Worm (Caenorhabditis elegans) whole organism, late embryonic: ENCODE measurements around the gene vps-54.

Source experiments
- C08G9.2 ChIP-seq: sonication (generic microtip); optimal IDR thresholded peaks from 2 replicates; lab custom pipeline; 2016; ENCODE audit warnings: mild to moderate bottlenecking, missing genetic modification characterization, moderate library complexity, missing compliant biosample characterization
- F13H6.1 ChIP-seq: sonication (generic microtip); optimal IDR thresholded peaks from 2 replicates; lab custom pipeline; 2016; ENCODE audit warnings: missing genetic modification characterization, missing compliant biosample characterization
- K02D7.2 ChIP-seq: sonication (generic microtip); optimal IDR thresholded peaks from 2 replicates; lab custom pipeline; 2017; ENCODE audit warnings: mild to moderate bottlenecking, missing genetic modification characterization, missing compliant biosample characterization
- Y22D7AL.16 ChIP-seq: sonication (generic microtip); optimal IDR thresholded peaks from 2 replicates; lab custom pipeline; 2016; ENCODE audit warnings: missing genetic modification characterization, missing compliant biosample characterization
- ama-1 ChIP-seq: fragments of 150-350 bp; optimal IDR thresholded peaks from 2 replicates; lab custom pipeline; 2014
- ceh-14 ChIP-seq: sonication (generic microtip); optimal IDR thresholded peaks from 2 replicates; lab custom pipeline; 2016; ENCODE audit warnings: missing genotype, missing genetic modification characterization, missing compliant biosample characterization
- ceh-19 ChIP-seq: fragments of 200-800 bp; sonication (Bioruptor generic); optimal IDR thresholded peaks from 2 replicates; lab custom pipeline; 2018; ENCODE audit warnings: mild to moderate bottlenecking, missing genetic modification characterization, missing compliant biosample characterization
- ceh-30 ChIP-seq: fragments of 150-350 bp; optimal IDR thresholded peaks from 2 replicates; lab custom pipeline; 2014; ENCODE audit warnings: missing biosample characterization, missing genetic modification characterization
- ceh-31 ChIP-seq: sonication (generic microtip); optimal IDR thresholded peaks from 2 replicates; lab custom pipeline; 2016; ENCODE audit warnings: missing genetic modification characterization, missing compliant biosample characterization
- ceh-34 ChIP-seq: sonication (generic microtip); optimal IDR thresholded peaks from 2 replicates; lab custom pipeline; 2016; ENCODE audit warnings: mild to moderate bottlenecking, missing genetic modification characterization, missing compliant biosample characterization
- ceh-9 ChIP-seq: sonication (generic microtip); optimal IDR thresholded peaks from 2 replicates; lab custom pipeline; 2016; ENCODE audit warnings: mild to moderate bottlenecking, missing genetic modification characterization, inconsistent platforms, missing compliant biosample characterization
- dve-1 ChIP-seq: sonication (generic microtip); optimal IDR thresholded peaks from 2 replicates; lab custom pipeline; 2017; ENCODE audit warnings: antibody characterized with exemption, mild to moderate bottlenecking, missing genetic modification characterization, missing compliant biosample characterization
- elt-4 ChIP-seq: sonication (generic microtip); optimal IDR thresholded peaks from 2 replicates; lab custom pipeline; 2016; ENCODE audit warnings: missing genetic modification characterization, missing compliant biosample characterization
- eyg-1 ChIP-seq: sonication (generic microtip); optimal IDR thresholded peaks from 2 replicates; lab custom pipeline; 2016; ENCODE audit warnings: missing genotype, missing genetic modification characterization, missing compliant biosample characterization
- fkh-10 ChIP-seq: fragments of 150-350 bp; optimal IDR thresholded peaks from 2 replicates; lab custom pipeline; 2014; ENCODE audit warnings: missing biosample characterization, missing genetic modification reagents, missing genetic modification characterization
- hlh-13 ChIP-seq: fragments of 200-800 bp; sonication (Bioruptor generic); optimal IDR thresholded peaks from 2 replicates; lab custom pipeline; 2018; ENCODE audit warnings: mild to moderate bottlenecking, missing genetic modification characterization, missing compliant biosample characterization
- hlh-6 ChIP-seq: sonication (generic microtip); optimal IDR thresholded peaks from 2 replicates; lab custom pipeline; 2016; ENCODE audit warnings: missing genotype, missing genetic modification characterization, missing compliant biosample characterization
- lim-6 ChIP-seq: sonication (generic microtip); optimal IDR thresholded peaks from 2 replicates; lab custom pipeline; 2016; ENCODE audit warnings: missing genetic modification characterization, missing compliant biosample characterization
- lin-11 ChIP-seq: fragments of 200-800 bp; sonication (Bioruptor generic); optimal IDR thresholded peaks from 2 replicates; lab custom pipeline; 2018; ENCODE audit warnings: mild to moderate bottlenecking, missing genetic modification characterization, missing compliant biosample characterization
- mec-3 ChIP-seq: sonication (generic microtip); optimal IDR thresholded peaks from 2 replicates; lab custom pipeline; 2016; ENCODE audit warnings: borderline replicate concordance, missing genetic modification characterization, missing compliant biosample characterization
- nhr-11 ChIP-seq: fragments of 150-350 bp; optimal IDR thresholded peaks from 2 replicates; lab custom pipeline; 2014; ENCODE audit warnings: missing biosample characterization, missing genetic modification characterization
- npax-4 ChIP-seq: sonication (generic microtip); optimal IDR thresholded peaks from 2 replicates; lab custom pipeline; 2016; ENCODE audit warnings: missing genetic modification characterization, missing compliant biosample characterization
- odd-2 ChIP-seq: sonication (generic microtip); optimal IDR thresholded peaks from 2 replicates; lab custom pipeline; 2017; ENCODE audit warnings: antibody characterized with exemption, mild to moderate bottlenecking, missing genetic modification characterization, missing compliant biosample characterization
- pag-3 ChIP-seq: sonication (generic microtip); optimal IDR thresholded peaks from 2 replicates; lab custom pipeline; 2016; ENCODE audit warnings: missing compliant biosample characterization, missing genetic modification characterization, borderline replicate concordance
- pat-9 ChIP-seq: fragments of 200-800 bp; sonication (Bioruptor generic); optimal IDR thresholded peaks from 2 replicates; lab custom pipeline; 2018; ENCODE audit warnings: mild to moderate bottlenecking, missing genetic modification characterization, moderate library complexity, missing compliant biosample characterization
- pha-2 ChIP-seq: sonication (generic microtip); optimal IDR thresholded peaks from 2 replicates; lab custom pipeline; 2017; ENCODE audit warnings: mild to moderate bottlenecking, missing genetic modification characterization, missing compliant biosample characterization
- pha-4 ChIP-seq: fragments of 150-350 bp; optimal IDR thresholded peaks from 2 replicates; lab custom pipeline; 2018; ENCODE audit warnings: missing biosample characterization, missing genetic modification reagents, missing genetic modification characterization
- pros-1 ChIP-seq: fragments of 150-350 bp; optimal IDR thresholded peaks from 2 replicates; lab custom pipeline; 2014; ENCODE audit warnings: missing biosample characterization, missing genetic modification reagents, missing genetic modification characterization
- rnt-1 ChIP-seq: sonication (generic microtip); optimal IDR thresholded peaks from 2 replicates; lab custom pipeline; 2016; ENCODE audit warnings: missing genetic modification characterization, missing compliant biosample characterization
- sox-2 ChIP-seq: fragments of 200-800 bp; sonication (Bioruptor generic); IDR thresholded peaks from 2 replicates; pipeline ENCODE4 v1.3.6; 2022; ENCODE audit warnings: missing genetic modification reagents, missing genetic modification characterization, missing compliant biosample characterization
- syd-9 ChIP-seq: sonication (generic microtip); optimal IDR thresholded peaks from 2 replicates; lab custom pipeline; 2016; ENCODE audit warnings: mild to moderate bottlenecking, missing genetic modification characterization, moderate library complexity, missing compliant biosample characterization
- tbx-2 ChIP-seq: sonication (generic microtip); optimal IDR thresholded peaks from 2 replicates; lab custom pipeline; 2016; ENCODE audit warnings: missing genetic modification characterization, missing compliant biosample characterization
- tbx-7 ChIP-seq: sonication (generic microtip); optimal IDR thresholded peaks from 2 replicates; lab custom pipeline; 2016; ENCODE audit warnings: missing genotype, missing genetic modification characterization, missing compliant biosample characterization
- ttx-3 ChIP-seq: sonication (generic microtip); optimal IDR thresholded peaks from 2 replicates; lab custom pipeline; 2016; ENCODE audit warnings: missing genetic modification reagents, missing genetic modification characterization, missing compliant biosample characterization
- unc-3 ChIP-seq, 2 experiments: fragments of 200-800 bp in 1 of 2; sonication (Bioruptor generic) in 1 of 2; sonication (generic microtip) in 1 of 2; conservative IDR thresholded peaks in 1 of 2; optimal IDR thresholded peaks in 1 of 2; 2 replicates each; pipeline versions ENCODE4 v1.3.6 to Lab custom; 2016 to 2022; ENCODE audit warnings: missing compliant biosample characterization in 2 of 2, missing genetic modification characterization in 2 of 2, missing genetic modification reagents in 1 of 2
- unc-55 ChIP-seq: sonication (generic microtip); optimal IDR thresholded peaks from 2 replicates; lab custom pipeline; 2017; ENCODE audit warnings: missing biosample characterization, missing genetic modification reagents, missing genetic modification characterization
- zip-5 ChIP-seq: sonication (generic microtip); optimal IDR thresholded peaks from 2 replicates; lab custom pipeline; 2016; ENCODE audit warnings: missing genetic modification characterization, missing compliant biosample characterization
- ztf-16 ChIP-seq: sonication (generic microtip); optimal IDR thresholded peaks from 2 replicates; lab custom pipeline; 2017; ENCODE audit warnings: missing genetic modification characterization, missing compliant biosample characterization

vps-54 gene

DNA sequence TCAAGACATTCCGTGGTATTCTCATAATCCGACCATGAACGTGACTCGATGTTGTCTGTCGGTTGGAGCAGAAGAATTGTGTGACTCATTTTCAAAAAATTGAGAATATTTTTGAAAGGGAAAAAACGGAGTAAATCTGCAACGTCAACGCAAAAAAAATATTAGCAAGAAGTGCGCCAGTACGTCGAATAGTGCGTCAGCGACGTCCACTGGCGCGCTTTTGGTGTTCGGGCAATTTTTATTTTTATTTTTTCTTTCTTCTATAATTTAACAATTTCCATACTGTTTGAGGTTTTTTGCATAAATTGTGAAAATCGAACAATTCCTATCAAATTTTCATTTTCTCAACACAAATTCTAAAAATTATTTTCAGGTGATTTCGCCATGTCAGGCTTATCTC, 2.7 kb upstream of the vps-54 start, which contains the start of the genes erh-1 and lpd-9 (continued):
- TF ChIP-seq F13H6.1 (tag; lab: Kevin White, UChicago) (no peak), ceh-9 (tag; lab: Kevin White, UChicago) (no peak), pag-3 (tag; lab: Kevin White, UChicago) (no peak), pat-9 (no peak), pha-2 (tag; lab: Kevin White, UChicago) (no peak), mec-3 (tag; lab: Kevin White, UChicago) (no peak), zip-5 (tag; lab: Kevin White, UChicago) (peak; percentile 8), ceh-34 (tag; lab: Kevin White, UChicago) (no peak), eyg-1 (no peak), ceh-19 (GFP tag; lab: Kevin White, UChicago) (no peak), nhr-11 (tag; lab: Kevin White, UChicago) (no peak), unc-55 (GFP tag; lab: Kevin White, UChicago) (no peak), ztf-16 (tag; lab: Kevin White, UChicago) (peak; percentile 29), rnt-1 (tag; lab: Kevin White, UChicago) (no peak), ama-1 (lab: Kevin White, UChicago) (no peak), C08G9.2 (no peak), lin-11 (tag; lab: Kevin White, UChicago) (no peak), odd-2 (tag; lab: Kevin White, UChicago) (no peak), npax-4 (no peak), ceh-14 (tag; lab: Kevin White, UChicago) (peak; percentile 43), elt-4 (tag; lab: Kevin White, UChicago) (no peak), ceh-31 (tag; lab: Kevin White, UChicago) (no peak), hlh-6 (tag; lab: Kevin White, UChicago) (no peak), pros-1 (tag; lab: Kevin White, UChicago) (no peak), lim-6 (no peak)

DNA sequence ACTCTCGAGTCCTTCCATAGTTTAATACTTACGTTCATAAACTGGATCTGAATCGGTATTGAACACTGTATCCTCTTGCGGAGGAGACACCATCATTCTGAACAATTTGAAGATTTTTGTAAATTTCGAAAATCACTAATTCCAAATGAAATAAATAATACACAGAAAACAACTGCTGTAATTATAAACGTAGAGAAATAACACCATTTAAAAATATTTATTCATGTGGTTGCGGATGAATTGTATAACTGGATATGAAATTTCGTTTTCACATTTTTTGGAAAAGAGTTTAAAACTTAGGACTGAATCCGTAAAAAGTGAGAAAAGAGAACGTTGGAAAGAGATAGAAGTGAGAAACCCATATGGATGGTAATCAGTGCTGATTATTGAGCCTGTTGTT, 2.0 kb upstream of the vps-54 start, which contains the start of gene mics-1:
mics-1 (minus strand) TSS at position 101 of the 400 bp plus-strand sequence.
- TF ChIP-seq dve-1 (tag; lab: Kevin White, UChicago): no peak
- TF ChIP-seq ceh-34 (tag; lab: Kevin White, UChicago): no peak
- TF ChIP-seq tbx-7 (tag; lab: Kevin White, UChicago): no peak
- no peak for TF ChIP-seq hlh-13
- no peak for TF ChIP-seq tbx-2 (tag; lab: Kevin White, UChicago)
- no peak for TF ChIP-seq sox-2 (GFP tag; lab: Robert Waterston, UW)
- no peak for TF ChIP-seq Y22D7AL.16 (tag; lab: Kevin White, UChicago)
- TF ChIP-seq ceh-19 (GFP tag; lab: Kevin White, UChicago): no peak

DNA sequence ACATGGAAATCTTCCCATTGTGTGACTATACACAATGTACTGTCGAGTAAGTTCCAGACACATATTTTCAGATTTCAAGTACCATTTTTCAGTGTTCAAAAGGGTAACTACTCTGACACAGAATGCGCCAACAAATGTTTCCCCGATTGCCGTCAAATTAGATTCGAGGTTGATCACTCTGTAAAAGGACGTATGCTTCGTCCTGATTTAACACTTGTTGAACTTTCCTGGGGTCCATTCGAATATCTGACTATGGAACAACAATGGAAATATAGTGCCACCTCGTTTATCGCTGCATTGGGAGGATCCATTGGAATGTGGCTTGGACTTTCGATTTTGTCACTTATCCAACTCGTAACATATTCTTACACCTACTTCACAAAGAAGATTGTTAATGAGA, 2.0 kb downstream of the vps-54 start:
- TF ChIP-seq elt-4 (tag; lab: Kevin White, UChicago) (no peak), fkh-10 (no peak), ttx-3 (no peak)

DNA sequence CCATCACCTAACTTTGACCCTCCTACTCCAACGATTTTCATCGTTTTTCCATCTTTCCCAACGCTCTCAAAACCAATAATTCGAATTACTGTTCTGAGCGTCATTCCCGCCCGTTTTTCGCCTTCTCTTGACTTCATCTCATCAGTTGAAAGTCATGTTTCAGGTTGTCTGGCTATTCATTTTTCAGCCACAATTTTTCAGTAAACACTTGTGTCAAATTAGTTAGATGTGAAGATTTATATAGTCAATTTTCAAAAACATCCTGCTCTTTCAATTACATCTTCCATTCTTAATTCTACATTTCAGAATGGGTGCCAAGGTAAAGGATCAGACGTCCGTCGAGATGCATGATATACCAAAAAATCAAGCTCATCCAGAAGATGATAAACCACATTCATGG, 3.6 kb downstream of the vps-54 start, which contains the start of gene del-6:
del-6 (plus strand) TSS at position 301 of the 400 bp plus-strand sequence.
- TF ChIP-seq elt-4 (tag; lab: Kevin White, UChicago): no peak
- TF ChIP-seq C08G9.2: no peak
- TF ChIP-seq hlh-6 (tag; lab: Kevin White, UChicago): no peak
- TF ChIP-seq zip-5 (tag; lab: Kevin White, UChicago): no peak
- no peak for TF ChIP-seq ttx-3
- TF ChIP-seq syd-9: no peak
- no peak for TF ChIP-seq rnt-1 (tag; lab: Kevin White, UChicago)
- TF ChIP-seq mec-3 (tag; lab: Kevin White, UChicago): no peak
- no peak for TF ChIP-seq ztf-16 (tag; lab: Kevin White, UChicago)
- no peak for TF ChIP-seq ceh-30
- no peak for TF ChIP-seq pha-4 (tag; lab: Kevin White, UChicago)
- no peak for TF ChIP-seq K02D7.2 (tag; lab: Kevin White, UChicago)
- TF ChIP-seq ama-1 (lab: Kevin White, UChicago): no peak
- TF ChIP-seq unc-3 (GFP tag; conservative IDR thresholded peaks at IDR 0.05; lab: Robert Waterston, UW): no peak
- no peak for TF ChIP-seq unc-3 (tag; optimal IDR thresholded peaks at IDR 0.05; lab: Kevin White, UChicago)
- TF ChIP-seq, all 69 proteins: peak for 0
